Worm (Caenorhabditis elegans) whole organism, late embryonic: ENCODE measurements around the gene eol-1.
A peak's percentile ranks its signal among the peaks of the same experiment; 100 is the strongest.

ENCODE experiments used
- C08G9.2 ChIP-seq: sonication (generic microtip); optimal IDR thresholded peaks from 2 replicates; lab custom pipeline; 2016; ENCODE audit warnings: mild to moderate bottlenecking, missing genetic modification characterization, moderate library complexity, missing compliant biosample characterization
- F13H6.1 ChIP-seq: sonication (generic microtip); optimal IDR thresholded peaks from 2 replicates; lab custom pipeline; 2016; ENCODE audit warnings: missing genetic modification characterization, missing compliant biosample characterization
- K02D7.2 ChIP-seq: sonication (generic microtip); optimal IDR thresholded peaks from 2 replicates; lab custom pipeline; 2017; ENCODE audit warnings: mild to moderate bottlenecking, missing genetic modification characterization, missing compliant biosample characterization
- K09A11.1 ChIP-seq: sonication (generic microtip); optimal IDR thresholded peaks from 2 replicates; lab custom pipeline; 2017; ENCODE audit warnings: antibody characterized with exemption, mild to moderate bottlenecking, missing genetic modification characterization, missing compliant biosample characterization; ENCODE audit not compliant: insufficient read depth
- T23F11.4 ChIP-seq: fragments of 200-800 bp; sonication (Bioruptor generic); optimal IDR thresholded peaks from 2 replicates; lab custom pipeline; 2018; ENCODE audit warnings: mild to moderate bottlenecking, missing genetic modification characterization, missing compliant biosample characterization
- Y22D7AL.16 ChIP-seq: sonication (generic microtip); optimal IDR thresholded peaks from 2 replicates; lab custom pipeline; 2016; ENCODE audit warnings: missing genetic modification characterization, missing compliant biosample characterization
- ahr-1 ChIP-seq: sonication (generic microtip); optimal IDR thresholded peaks from 2 replicates; lab custom pipeline; 2016; ENCODE audit warnings: missing genetic modification characterization, missing compliant biosample characterization
- ceh-14 ChIP-seq: sonication (generic microtip); optimal IDR thresholded peaks from 2 replicates; lab custom pipeline; 2016; ENCODE audit warnings: missing genotype, missing genetic modification characterization, missing compliant biosample characterization
- ceh-18 ChIP-seq: sonication (generic microtip); optimal IDR thresholded peaks from 2 replicates; lab custom pipeline; 2016; ENCODE audit warnings: missing genetic modification characterization, missing compliant biosample characterization
- ceh-2 ChIP-seq: sonication (generic microtip); optimal IDR thresholded peaks from 2 replicates; lab custom pipeline; 2016; ENCODE audit warnings: missing genotype, missing genetic modification characterization, missing compliant biosample characterization
- ceh-24 ChIP-seq: sonication (generic microtip); optimal IDR thresholded peaks from 2 replicates; lab custom pipeline; 2016; ENCODE audit warnings: mild to moderate bottlenecking, missing genetic modification characterization, missing compliant biosample characterization
- ceh-30 ChIP-seq: fragments of 150-350 bp; optimal IDR thresholded peaks from 2 replicates; lab custom pipeline; 2014; ENCODE audit warnings: missing biosample characterization, missing genetic modification characterization
- ceh-48 ChIP-seq: sonication (generic microtip); optimal IDR thresholded peaks from 2 replicates; lab custom pipeline; 2016; ENCODE audit warnings: missing genetic modification characterization, inconsistent platforms, missing compliant biosample characterization
- ceh-6 ChIP-seq: fragments of 200-800 bp; sonication (Bioruptor generic); optimal IDR thresholded peaks from 2 replicates; lab custom pipeline; 2018; ENCODE audit warnings: mild to moderate bottlenecking, missing genetic modification characterization, missing compliant biosample characterization
- ceh-9 ChIP-seq: sonication (generic microtip); optimal IDR thresholded peaks from 2 replicates; lab custom pipeline; 2016; ENCODE audit warnings: mild to moderate bottlenecking, missing genetic modification characterization, inconsistent platforms, missing compliant biosample characterization
- dmd-4 ChIP-seq: sonication (generic microtip); optimal IDR thresholded peaks from 2 replicates; lab custom pipeline; 2016; ENCODE audit warnings: borderline replicate concordance, missing genetic modification characterization, missing compliant biosample characterization
- dve-1 ChIP-seq: sonication (generic microtip); optimal IDR thresholded peaks from 2 replicates; lab custom pipeline; 2017; ENCODE audit warnings: antibody characterized with exemption, mild to moderate bottlenecking, missing genetic modification characterization, missing compliant biosample characterization
- elt-2 ChIP-seq: sonication (generic microtip); optimal IDR thresholded peaks from 2 replicates; lab custom pipeline; 2016; ENCODE audit warnings: missing genetic modification reagents, missing genetic modification characterization, missing compliant biosample characterization
- ets-4 ChIP-seq: sonication (generic microtip); optimal IDR thresholded peaks from 2 replicates; lab custom pipeline; 2016; ENCODE audit warnings: missing genetic modification characterization, missing compliant biosample characterization
- eyg-1 ChIP-seq: sonication (generic microtip); optimal IDR thresholded peaks from 2 replicates; lab custom pipeline; 2016; ENCODE audit warnings: missing genotype, missing genetic modification characterization, missing compliant biosample characterization
- fax-1 ChIP-seq: sonication (generic microtip); optimal IDR thresholded peaks from 2 replicates; lab custom pipeline; 2016; ENCODE audit warnings: missing genotype, missing genetic modification characterization, missing compliant biosample characterization
- fkh-10 ChIP-seq: fragments of 150-350 bp; optimal IDR thresholded peaks from 2 replicates; lab custom pipeline; 2014; ENCODE audit warnings: missing biosample characterization, missing genetic modification reagents, missing genetic modification characterization
- fkh-6 ChIP-seq: sonication (generic microtip); optimal IDR thresholded peaks from 2 replicates; lab custom pipeline; 2016; ENCODE audit warnings: missing genetic modification characterization, missing compliant biosample characterization
- gmeb-2 ChIP-seq: sonication (generic microtip); optimal IDR thresholded peaks from 2 replicates; lab custom pipeline; 2016; ENCODE audit warnings: missing genetic modification characterization, inconsistent platforms, missing compliant biosample characterization
- hlh-13 ChIP-seq: fragments of 200-800 bp; sonication (Bioruptor generic); optimal IDR thresholded peaks from 2 replicates; lab custom pipeline; 2018; ENCODE audit warnings: mild to moderate bottlenecking, missing genetic modification characterization, missing compliant biosample characterization
- hlh-8 ChIP-seq: sonication (generic microtip); optimal IDR thresholded peaks from 2 replicates; lab custom pipeline; 2016; ENCODE audit warnings: missing genotype, missing genetic modification characterization, missing compliant biosample characterization
- lim-6 ChIP-seq: sonication (generic microtip); optimal IDR thresholded peaks from 2 replicates; lab custom pipeline; 2016; ENCODE audit warnings: missing genetic modification characterization, missing compliant biosample characterization
- madf-2 ChIP-seq: sonication (generic microtip); optimal IDR thresholded peaks from 2 replicates; lab custom pipeline; 2017; ENCODE audit warnings: missing genetic modification characterization, missing compliant biosample characterization
- mec-3 ChIP-seq: sonication (generic microtip); optimal IDR thresholded peaks from 2 replicates; lab custom pipeline; 2016; ENCODE audit warnings: borderline replicate concordance, missing genetic modification characterization, missing compliant biosample characterization
- nfya-1 ChIP-seq: sonication (generic microtip); optimal IDR thresholded peaks from 2 replicates; lab custom pipeline; 2017; ENCODE audit warnings: missing genetic modification characterization, mild to moderate bottlenecking, missing compliant biosample characterization, antibody characterized with exemption, moderate library complexity
- nhr-232 ChIP-seq: sonication (generic microtip); optimal IDR thresholded peaks from 2 replicates; lab custom pipeline; 2016; ENCODE audit warnings: missing genetic modification characterization, missing compliant biosample characterization
- pag-3 ChIP-seq: sonication (generic microtip); optimal IDR thresholded peaks from 2 replicates; lab custom pipeline; 2016; ENCODE audit warnings: missing compliant biosample characterization, missing genetic modification characterization, borderline replicate concordance
- pax-1 ChIP-seq: fragments of 150-350 bp; optimal IDR thresholded peaks from 2 replicates; lab custom pipeline; 2014; ENCODE audit warnings: missing biosample characterization, missing genetic modification characterization
- pha-2 ChIP-seq: sonication (generic microtip); optimal IDR thresholded peaks from 2 replicates; lab custom pipeline; 2017; ENCODE audit warnings: mild to moderate bottlenecking, missing genetic modification characterization, missing compliant biosample characterization
- pros-1 ChIP-seq: fragments of 150-350 bp; optimal IDR thresholded peaks from 2 replicates; lab custom pipeline; 2014; ENCODE audit warnings: missing biosample characterization, missing genetic modification reagents, missing genetic modification characterization
- rnt-1 ChIP-seq: sonication (generic microtip); optimal IDR thresholded peaks from 2 replicates; lab custom pipeline; 2016; ENCODE audit warnings: missing genetic modification characterization, missing compliant biosample characterization
- sdc-2 ChIP-seq: sonication (generic microtip); optimal IDR thresholded peaks from 2 replicates; lab custom pipeline; 2016; ENCODE audit warnings: missing genotype, missing genetic modification characterization, missing compliant biosample characterization
- sox-2 ChIP-seq: fragments of 200-800 bp; sonication (Bioruptor generic); IDR thresholded peaks from 2 replicates; pipeline ENCODE4 v1.3.6; 2022; ENCODE audit warnings: missing genetic modification reagents, missing genetic modification characterization, missing compliant biosample characterization
- syd-9 ChIP-seq: sonication (generic microtip); optimal IDR thresholded peaks from 2 replicates; lab custom pipeline; 2016; ENCODE audit warnings: mild to moderate bottlenecking, missing genetic modification characterization, moderate library complexity, missing compliant biosample characterization
- tbx-2 ChIP-seq: sonication (generic microtip); optimal IDR thresholded peaks from 2 replicates; lab custom pipeline; 2016; ENCODE audit warnings: missing genetic modification characterization, missing compliant biosample characterization
- ttx-3 ChIP-seq: sonication (generic microtip); optimal IDR thresholded peaks from 2 replicates; lab custom pipeline; 2016; ENCODE audit warnings: missing genetic modification reagents, missing genetic modification characterization, missing compliant biosample characterization
- unc-3 ChIP-seq, 2 experiments: fragments of 200-800 bp in 1 of 2; sonication (Bioruptor generic) in 1 of 2; sonication (generic microtip) in 1 of 2; conservative IDR thresholded peaks in 1 of 2; optimal IDR thresholded peaks in 1 of 2; 2 replicates each; pipeline versions ENCODE4 v1.3.6 to Lab custom; 2016 to 2022; ENCODE audit warnings: missing compliant biosample characterization in 2 of 2, missing genetic modification characterization in 2 of 2, missing genetic modification reagents in 1 of 2
- unc-55 ChIP-seq: sonication (generic microtip); optimal IDR thresholded peaks from 2 replicates; lab custom pipeline; 2017; ENCODE audit warnings: missing biosample characterization, missing genetic modification reagents, missing genetic modification characterization
- unc-86 ChIP-seq: sonication (generic microtip); optimal IDR thresholded peaks from 2 replicates; lab custom pipeline; 2016; ENCODE audit warnings: missing genetic modification characterization, missing compliant biosample characterization
- zip-5 ChIP-seq: sonication (generic microtip); optimal IDR thresholded peaks from 2 replicates; lab custom pipeline; 2016; ENCODE audit warnings: missing genetic modification characterization, missing compliant biosample characterization

eol-1 gene

DNA sequence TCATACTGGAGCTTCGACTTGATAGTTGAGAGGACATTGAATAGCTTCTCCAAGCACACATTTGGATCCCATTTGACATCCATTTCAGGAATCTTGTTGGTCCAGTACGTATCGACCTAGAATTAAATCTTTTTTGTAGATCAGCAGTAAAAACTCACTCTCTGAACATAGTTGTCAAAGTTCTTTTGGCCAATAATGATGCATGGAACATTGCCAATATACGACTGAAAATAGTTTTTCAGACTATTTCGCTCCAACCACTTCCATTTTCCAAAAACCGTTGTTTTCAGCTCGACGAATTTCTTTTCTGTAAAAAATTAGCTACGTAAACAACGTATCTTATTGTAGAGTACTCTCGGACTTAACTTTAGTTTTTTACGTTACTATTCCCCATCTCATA is 970 bp upstream of the eol-1 start:
- TF ChIP-seq pha-2 = no peak
- no peak for TF ChIP-seq F13H6.1 (tag; lab: Kevin White, UChicago)
- TF ChIP-seq elt-2 (tag; lab: Kevin White, UChicago) = no peak
- no peak for TF ChIP-seq fkh-10 (GFP tag; lab: Kevin White, UChicago)
- no peak for TF ChIP-seq ceh-30 (tag; lab: Kevin White, UChicago)
- no peak for TF ChIP-seq unc-3 (GFP tag; conservative IDR thresholded peaks at IDR 0.05; lab: Robert Waterston, UW)
- no peak for TF ChIP-seq unc-3 (tag; optimal IDR thresholded peaks at IDR 0.05; lab: Kevin White, UChicago)
- no peak for TF ChIP-seq ceh-48 (tag; lab: Kevin White, UChicago)

DNA sequence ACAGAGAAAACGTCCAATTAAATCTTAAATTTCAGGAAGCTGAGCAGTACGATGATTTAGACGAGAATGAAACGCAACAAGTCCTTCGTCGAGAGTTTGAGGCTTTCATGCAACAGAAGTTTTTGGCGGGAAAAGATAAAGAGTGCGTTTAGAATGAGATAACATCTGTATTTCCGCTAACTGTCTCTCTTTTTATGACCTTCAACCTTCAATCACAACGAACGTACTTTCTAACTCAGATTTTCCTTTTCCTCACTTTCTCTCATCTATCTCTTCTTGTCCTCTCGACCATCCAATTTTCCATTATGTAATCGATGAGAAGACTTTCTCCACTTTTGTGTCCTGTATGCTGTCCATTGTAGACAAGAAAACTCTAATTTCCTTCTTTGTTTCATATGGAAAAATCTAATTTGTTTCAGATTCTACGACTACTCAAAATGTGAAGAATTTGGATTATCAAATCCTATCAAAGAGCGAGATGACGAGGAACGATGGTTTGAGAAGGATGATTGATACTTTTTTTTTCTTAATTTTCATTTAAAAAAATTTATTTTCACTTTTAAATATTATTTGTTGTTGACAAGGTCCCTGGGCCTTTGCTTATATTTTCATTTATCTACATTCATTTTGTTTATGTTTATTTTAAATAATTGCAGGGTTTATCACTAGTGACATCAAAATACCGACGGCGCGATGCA is 17.3 kb downstream of the eol-1 start, which contains the start of gene sao-1:
Gene sao-1 (plus strand): TSS at position 648 of the 698 bp plus-strand sequence.
- TF ChIP-seq rnt-1 (tag; lab: Kevin White, UChicago) = no peak
- no peak for TF ChIP-seq ahr-1 (tag; lab: Kevin White, UChicago)
- TF ChIP-seq pag-3 (tag; lab: Kevin White, UChicago) = no peak
- TF ChIP-seq sox-2 = no peak
- no peak for TF ChIP-seq madf-2 (tag; lab: Kevin White, UChicago)
- no peak for TF ChIP-seq ceh-24 (tag; lab: Kevin White, UChicago)
- no peak for TF ChIP-seq tbx-2
- TF ChIP-seq Y22D7AL.16 = no peak
- no peak for TF ChIP-seq eyg-1 (tag; lab: Kevin White, UChicago)
- TF ChIP-seq ceh-2 = no peak
- TF ChIP-seq gmeb-2 = no peak

DNA sequence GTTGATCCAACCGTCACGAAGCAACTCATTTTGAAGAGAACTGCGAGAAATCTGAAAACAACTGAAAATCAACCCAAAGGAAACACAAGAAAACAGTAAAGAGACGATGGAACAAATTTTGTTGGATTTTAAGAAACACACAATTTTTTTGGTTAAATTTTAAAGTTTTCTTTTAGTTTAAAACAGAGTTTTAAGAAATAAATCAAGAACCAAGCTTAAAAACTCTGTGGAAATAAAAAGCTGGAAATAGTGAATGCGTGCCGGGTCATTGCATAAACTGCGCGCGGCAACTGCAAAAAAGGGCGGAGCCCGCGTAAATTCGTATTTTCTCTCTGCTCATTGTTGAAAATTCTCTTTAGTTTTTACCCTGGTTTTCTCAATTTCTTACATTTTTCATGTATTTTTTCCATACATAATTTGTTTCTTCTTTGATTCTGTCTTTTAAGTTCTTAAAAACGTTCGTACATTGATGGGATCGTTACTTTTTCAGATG is 18.7 kb downstream of the eol-1 start, which contains the start of the genes algn-13 and R10D12.13:
Gene algn-13 (minus strand): TSS at position 51 of the 493 bp plus-strand sequence.
Gene R10D12.13 (plus strand): TSS at position 491 of the 493 bp plus-strand sequence.
- TF ChIP-seq ttx-3 = peak; percentile 81
- TF ChIP-seq hlh-13 = peak; percentile 66
- no peak for TF ChIP-seq pros-1 (tag; lab: Kevin White, UChicago)
- peak; percentile 75 for TF ChIP-seq rnt-1 (tag; lab: Kevin White, UChicago)
- TF ChIP-seq F13H6.1 (tag; lab: Kevin White, UChicago) = peak; percentile 80
- peak; percentile 50 for TF ChIP-seq madf-2 (tag; lab: Kevin White, UChicago)
- peak; percentile 72 for TF ChIP-seq dmd-4 (tag; lab: Kevin White, UChicago)
- TF ChIP-seq ceh-30 (tag; lab: Kevin White, UChicago) = no peak
- peak; percentile 76 for TF ChIP-seq fax-1 (tag; lab: Kevin White, UChicago)
- TF ChIP-seq K09A11.1 = peak; percentile 77
- TF ChIP-seq fkh-6 (tag; lab: Kevin White, UChicago) = peak; percentile 77
- peak; percentile 25; the same call in 1 of the 2 replicates for TF ChIP-seq sox-2
- peak; percentile 56 for TF ChIP-seq syd-9 (tag; lab: Kevin White, UChicago)
- TF ChIP-seq ets-4 (tag; lab: Kevin White, UChicago) = peak; percentile 10
- TF ChIP-seq mec-3 = peak; percentile 1
- peak; percentile 69 for TF ChIP-seq sdc-2 (tag; lab: Kevin White, UChicago)
- TF ChIP-seq eyg-1 (tag; lab: Kevin White, UChicago) = peak; percentile 58
- peak; percentile 75 for TF ChIP-seq K02D7.2 (tag; lab: Kevin White, UChicago)
- no peak for TF ChIP-seq unc-55 (GFP tag; lab: Kevin White, UChicago)
- peak; percentile 56 for TF ChIP-seq ceh-6 (GFP tag; lab: Kevin White, UChicago)
- peak; percentile 58 for TF ChIP-seq ceh-24 (tag; lab: Kevin White, UChicago)
- no peak for TF ChIP-seq dve-1 (tag; lab: Kevin White, UChicago)
- TF ChIP-seq pag-3 (tag; lab: Kevin White, UChicago) = no peak
- TF ChIP-seq tbx-2 = peak; percentile 90
- peak; percentile 78 for TF ChIP-seq nfya-1 (tag; lab: Kevin White, UChicago)
- TF ChIP-seq T23F11.4 (GFP tag; lab: Kevin White, UChicago) = peak; percentile 69
- TF ChIP-seq pax-1 (tag; lab: Kevin White, UChicago) = no peak
- TF ChIP-seq ceh-2 = peak; percentile 84
- peak; percentile 64 for TF ChIP-seq unc-86
- peak; percentile 5 for TF ChIP-seq ceh-48 (tag; lab: Kevin White, UChicago)
- no peak for TF ChIP-seq ceh-9
- TF ChIP-seq lim-6 (tag; lab: Kevin White, UChicago) = peak; percentile 32
- TF ChIP-seq ceh-18 (tag; lab: Kevin White, UChicago) = peak; percentile 45
- TF ChIP-seq fkh-10 (GFP tag; lab: Kevin White, UChicago) = no peak
- TF ChIP-seq zip-5 (tag; lab: Kevin White, UChicago) = peak; percentile 67
- TF ChIP-seq hlh-8 = peak; percentile 82
- TF ChIP-seq nhr-232 = peak; percentile 71
- TF ChIP-seq ceh-14 (tag; lab: Kevin White, UChicago) = peak; percentile 90
- TF ChIP-seq C08G9.2 (tag; lab: Kevin White, UChicago) = peak; percentile 73
